Fruit fly (Drosophila melanogaster): ENCODE data around the gene CG14568.

Gene CG14568

dm6 chr3L:21688607-21689129, 44.6 kb downstream of the CG14568 start:
- TF ChIP-seq fd59A (GFP tag; optimal IDR thresholded peaks at IDR 0.05): peak; percentile 1
- peak; percentile 57 for TF ChIP-seq Eip78C (GFP tag)
- TF ChIP-seq CG3032 (tag; optimal IDR thresholded peaks at IDR 0.05): no peak
- peak; percentile 53 for TF ChIP-seq svp (GFP tag)

- TF ChIP-seq CG6854 (GFP tag; optimal IDR thresholded peaks at IDR 0.05): no peak
- peak; percentile 53 for TF ChIP-seq CG16779 (tag; optimal IDR thresholded peaks at IDR 0.05)
- peak; percentile 47 for TF ChIP-seq Sox14 (GFP tag; optimal IDR thresholded peaks at IDR 0.05)
- peak; percentile 67 for TF ChIP-seq net (GFP tag; optimal IDR thresholded peaks at IDR 0.05)
- TF ChIP-seq dac (GFP tag; optimal IDR thresholded peaks at IDR 0.05): no peak
- no peak for TF ChIP-seq fd85E (GFP tag; optimal IDR thresholded peaks at IDR 0.05)
- peak; percentile 11 for TF ChIP-seq Hr39 (GFP tag; optimal IDR thresholded peaks at IDR 0.05)
- TF ChIP-seq Blimp-1 (GFP tag; optimal IDR thresholded peaks at IDR 0.05): no peak
- TF ChIP-seq Sox102F (GFP tag; optimal IDR thresholded peaks at IDR 0.05): no peak
- TF ChIP-seq svp (GFP tag): peak; percentile 56
- TF ChIP-seq OdsH (GFP tag; optimal IDR thresholded peaks at IDR 0.05): peak; percentile 79
- TF ChIP-seq spab (GFP tag; optimal IDR thresholded peaks at IDR 0.05): peak; percentile 89
- TF ChIP-seq CG7368 (GFP tag; optimal IDR thresholded peaks at IDR 0.05): peak; percentile 67
- peak; percentile 72 for TF ChIP-seq CG9139 (GFP tag; optimal IDR thresholded peaks at IDR 0.05)
- peak; percentile 92 for TF ChIP-seq CG6808 (GFP tag; optimal IDR thresholded peaks at IDR 0.05)
- TF ChIP-seq CG15336 (GFP tag; IDR thresholded peaks at IDR 0.05): peak; percentile 49; the same call in 1 of the 2 replicates
- TF ChIP-seq CG1621 (tag; optimal IDR thresholded peaks at IDR 0.05): peak; percentile 70
- no peak for TF ChIP-seq Ets21C (GFP tag; optimal IDR thresholded peaks at IDR 0.05)
- TF ChIP-seq achi (GFP tag; optimal IDR thresholded peaks at IDR 0.05): peak; percentile 74
- peak; percentile 91 to 93 for TF ChIP-seq ss (GFP tag; optimal IDR thresholded peaks at IDR 0.05)
- TF ChIP-seq salr (GFP tag; optimal IDR thresholded peaks at IDR 0.05): peak; percentile 67 to 83
- TF ChIP-seq lz (GFP tag; optimal IDR thresholded peaks at IDR 0.05): peak; percentile 19
- TF ChIP-seq Eip78C (GFP tag): peak; percentile 95
- TF ChIP-seq vri (GFP tag; optimal IDR thresholded peaks at IDR 0.05): no peak
- no peak for TF ChIP-seq cyc (GFP tag; optimal IDR thresholded peaks at IDR 0.05)
- TF ChIP-seq CG3032 (tag; optimal IDR thresholded peaks at IDR 0.05): peak; percentile 93
- no peak; the same call in 1 of the 2 replicates for TF ChIP-seq CG11294 (GFP tag; IDR thresholded peaks at IDR 0.05)
- TF ChIP-seq CG31627 (GFP tag; optimal IDR thresholded peaks at IDR 0.05): no peak
- TF ChIP-seq Hr38 (GFP tag; optimal IDR thresholded peaks at IDR 0.05): no peak
- TF ChIP-seq Smox (GFP tag; optimal IDR thresholded peaks at IDR 0.05): peak; percentile 7
- TF ChIP-seq CG6163 (GFP tag; IDR thresholded peaks at IDR 0.05): 0 out of 3 replicates have a peak, but pooled peaks have one; percentile 25
- TF ChIP-seq fd59A (GFP tag; optimal IDR thresholded peaks at IDR 0.05): peak; percentile 91
- no peak for TF ChIP-seq Eip93F (GFP tag; optimal IDR thresholded peaks at IDR 0.05)
- peak; percentile 66 for TF ChIP-seq CG6792 (GFP tag; optimal IDR thresholded peaks at IDR 0.05)
- TF ChIP-seq Met (GFP tag; optimal IDR thresholded peaks at IDR 0.05): no peak
- TF ChIP-seq CG8632 (GFP tag; optimal IDR thresholded peaks at IDR 0.05): peak; percentile 69
- TF ChIP-seq CG6276 (GFP tag; optimal IDR thresholded peaks at IDR 0.05): no peak
- peak; percentile 73 for TF ChIP-seq Eip75B (GFP tag; optimal IDR thresholded peaks at IDR 0.05)
- no peak for TF ChIP-seq fkh (GFP tag; optimal IDR thresholded peaks at IDR 0.05)
- peak; percentile 32 for TF ChIP-seq Hr4 (GFP tag; optimal IDR thresholded peaks at IDR 0.05)
- no peak; the same call in none of the 3 replicates for TF ChIP-seq CG8119 (GFP tag; IDR thresholded peaks at IDR 0.05)
- peak; percentile 74 for TF ChIP-seq pdm3 (GFP tag; optimal IDR thresholded peaks at IDR 0.05)
- peak; percentile 89 for TF ChIP-seq CG10669 (GFP tag; optimal IDR thresholded peaks at IDR 0.05)
- peak; percentile 58 for TF ChIP-seq Lpt (GFP tag; optimal IDR thresholded peaks at IDR 0.05)
- peak; percentile 88 for TF ChIP-seq dsx (GFP tag; optimal IDR thresholded peaks at IDR 0.05; ENCODE audit: poor library complexity, severe bottlenecking)
- peak; percentile 13 for TF ChIP-seq CG11902 (GFP tag; optimal IDR thresholded peaks at IDR 0.05)
- no peak for TF ChIP-seq eg (GFP tag; IDR thresholded peaks at IDR 0.05)
- TF ChIP-seq CG3919 (GFP tag; optimal IDR thresholded peaks at IDR 0.05): peak; percentile 73
- TF ChIP-seq CG4318 (GFP tag; optimal IDR thresholded peaks at IDR 0.05): peak; percentile 33
These were observed 47.5 kb downstream of the CG14568 start for dm6 chr3L:21685753-21686152.

Measured in whole organism, prepupa.